Worm (Caenorhabditis elegans): ENCODE results near the gene sra-12.

ce11 chrII:10870698-10871097, 33.6 kb downstream of the sra-12 start:
- TF ChIP-seq unc-86 (tag; optimal IDR thresholded peaks at IDR 0.05): no peak
- no peak for TF ChIP-seq ama-1 (optimal IDR thresholded peaks at IDR 0.05)
- TF ChIP-seq aha-1 (tag; optimal IDR thresholded peaks at IDR 0.05): no peak
- no peak for TF ChIP-seq unc-30 (tag; optimal IDR thresholded peaks at IDR 0.05)
- TF ChIP-seq Y116A8C.19 (tag; optimal IDR thresholded peaks at IDR 0.05; ENCODE audit: borderline replicate concordance): no peak
- no peak for TF ChIP-seq lin-35 (GFP tag; optimal IDR thresholded peaks at IDR 0.05)
- TF ChIP-seq rnt-1 (tag; optimal IDR thresholded peaks at IDR 0.05): no peak

All from whole organism, L1 larva.